Worm (Caenorhabditis elegans): ENCODE measurements around the gene ymel-1.

ymel-1 gene

DNA sequence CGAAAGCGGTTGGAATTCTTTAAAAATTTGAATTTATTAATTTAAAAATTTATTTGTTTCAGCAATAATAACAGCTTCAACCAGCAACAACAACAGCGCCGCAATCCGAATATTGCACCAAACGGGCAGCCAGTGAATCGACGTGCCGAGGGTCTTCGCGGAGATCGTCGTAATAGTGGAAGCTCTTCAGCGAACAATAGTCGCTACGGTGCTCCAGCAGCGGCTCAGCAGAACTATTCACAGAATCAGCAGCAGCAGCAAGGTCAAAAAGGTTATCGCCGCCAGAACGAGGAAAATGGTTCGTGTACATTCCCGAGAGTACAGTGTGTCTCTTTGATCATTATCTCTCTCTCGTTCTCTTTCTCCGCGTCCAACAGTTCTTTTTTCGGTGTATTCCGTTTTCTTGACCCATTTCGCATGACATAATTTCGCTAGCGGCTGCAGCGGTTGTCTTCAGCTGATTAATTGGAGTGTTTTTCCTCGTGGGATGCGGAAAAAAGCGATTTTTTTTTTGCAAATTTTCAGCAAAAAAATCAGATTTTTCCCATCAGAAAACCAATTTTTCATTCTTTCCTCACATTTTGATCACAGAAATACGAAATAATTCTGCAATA is 47.1 kb downstream of the ymel-1 start:
- TF ChIP-seq nhr-11 (tag; optimal IDR thresholded peaks at IDR 0.05) (no peak), nhr-23 (tag; optimal IDR thresholded peaks at IDR 0.05) (peak; percentile 55)

DNA sequence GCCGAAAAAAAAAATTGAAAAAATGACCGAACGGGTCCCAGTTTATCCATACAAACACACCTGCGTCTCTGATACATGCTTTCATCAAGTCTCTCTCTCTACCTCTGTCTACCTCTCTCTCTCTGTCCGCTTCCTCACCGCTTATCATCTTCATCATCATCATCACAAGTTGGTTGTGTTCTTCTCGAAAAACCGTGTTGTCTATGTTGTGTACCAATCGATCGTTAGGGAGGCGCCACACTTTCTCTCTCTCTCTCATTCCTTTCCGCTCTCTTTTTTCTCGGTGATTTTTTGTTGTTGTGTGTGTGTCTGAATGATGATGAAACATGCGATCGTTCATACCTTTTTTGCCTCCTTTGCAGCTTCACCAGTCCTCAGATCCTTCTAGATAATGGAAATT is 47.7 kb downstream of the ymel-1 start:
- TF ChIP-seq skn-1 (tag; optimal IDR thresholded peaks at IDR 0.05) (peak; percentile 44), tbx-2 (tag; optimal IDR thresholded peaks at IDR 0.05) (no peak), nfya-1 (tag; optimal IDR thresholded peaks at IDR 0.05; ENCODE audit: insufficient read depth) (peak; percentile 32), elt-1 (tag; optimal IDR thresholded peaks at IDR 0.05) (no peak), nhr-237 (tag; optimal IDR thresholded peaks at IDR 0.05) (no peak), lsy-12 (tag; optimal IDR thresholded peaks at IDR 0.05) (no peak), jun-1 (tag; optimal IDR thresholded peaks at IDR 0.05) (peak; percentile 18), zag-1 (tag; optimal IDR thresholded peaks at IDR 0.05) (no peak), pqm-1 (tag; optimal IDR thresholded peaks at IDR 0.05) (peak; percentile 69), mml-1 (tag; optimal IDR thresholded peaks at IDR 0.05) (no peak), elt-3 (tag; optimal IDR thresholded peaks at IDR 0.05) (no peak), lin-15B (tag; optimal IDR thresholded peaks at IDR 0.05) (no peak), nhr-67 (tag; optimal IDR thresholded peaks at IDR 0.05) (no peak), nhr-76 (tag; optimal IDR thresholded peaks at IDR 0.05) (no peak), ama-1 (optimal IDR thresholded peaks at IDR 0.05) (peak; percentile 36), R02D3.7 (tag; optimal IDR thresholded peaks at IDR 0.05) (no peak), pha-4 (tag; optimal IDR thresholded peaks at IDR 0.05) (peak; percentile 70), elt-2 (tag; optimal IDR thresholded peaks at IDR 0.05) (peak; percentile 32), ceh-28 (tag; optimal IDR thresholded peaks at IDR 0.05) (peak; percentile 84), nhr-23 (tag; optimal IDR thresholded peaks at IDR 0.05) (peak; percentile 67), sea-2 (GFP tag; optimal IDR thresholded peaks at IDR 0.05) (no peak), snpc-4 (tag; optimal IDR thresholded peaks at IDR 0.05) (no peak), nhr-25 (tag; optimal IDR thresholded peaks at IDR 0.05) (peak; percentile 70), eor-1 (tag; optimal IDR thresholded peaks at IDR 0.05) (no peak), fos-1 (tag; optimal IDR thresholded peaks at IDR 0.05) (no peak), egl-5 (tag; optimal IDR thresholded peaks at IDR 0.05) (no peak), ztf-11 (tag; optimal IDR thresholded peaks at IDR 0.05) (no peak), nhr-12 (tag; optimal IDR thresholded peaks at IDR 0.05) (no peak), hmg-11 (tag; optimal IDR thresholded peaks at IDR 0.05) (no peak)

DNA sequence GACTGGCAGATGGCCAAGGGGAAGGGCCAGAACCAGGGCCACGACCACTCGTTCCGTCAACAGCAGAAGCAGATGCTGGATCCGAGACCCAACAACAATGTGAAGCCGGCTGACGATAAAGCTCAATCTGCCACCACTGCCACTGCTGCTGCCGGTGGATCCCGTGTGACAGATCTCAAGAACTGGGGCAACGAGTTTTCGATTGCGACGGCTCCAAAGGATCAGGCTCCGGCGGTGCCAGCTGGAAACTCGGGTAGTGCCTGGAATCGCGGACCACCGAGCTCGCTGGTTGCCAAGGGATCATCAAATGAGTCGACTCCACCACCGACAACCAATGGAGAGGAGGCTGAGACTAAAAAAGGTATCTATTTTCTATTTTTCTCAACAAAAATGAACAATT is 48.5 kb downstream of the ymel-1 start:
- no peak for TF ChIP-seq unc-39 (tag; optimal IDR thresholded peaks at IDR 0.05)
- no peak for TF ChIP-seq skn-1 (tag; optimal IDR thresholded peaks at IDR 0.05)
- no peak for TF ChIP-seq nhr-43 (tag; optimal IDR thresholded peaks at IDR 0.05; ENCODE audit: poor library complexity, severe bottlenecking)
- TF ChIP-seq nhr-67 (tag; optimal IDR thresholded peaks at IDR 0.05) = no peak
- no peak for TF ChIP-seq unc-62 (GFP tag; optimal IDR thresholded peaks at IDR 0.05)
- no peak for TF ChIP-seq mml-1 (tag; optimal IDR thresholded peaks at IDR 0.05)

DNA sequence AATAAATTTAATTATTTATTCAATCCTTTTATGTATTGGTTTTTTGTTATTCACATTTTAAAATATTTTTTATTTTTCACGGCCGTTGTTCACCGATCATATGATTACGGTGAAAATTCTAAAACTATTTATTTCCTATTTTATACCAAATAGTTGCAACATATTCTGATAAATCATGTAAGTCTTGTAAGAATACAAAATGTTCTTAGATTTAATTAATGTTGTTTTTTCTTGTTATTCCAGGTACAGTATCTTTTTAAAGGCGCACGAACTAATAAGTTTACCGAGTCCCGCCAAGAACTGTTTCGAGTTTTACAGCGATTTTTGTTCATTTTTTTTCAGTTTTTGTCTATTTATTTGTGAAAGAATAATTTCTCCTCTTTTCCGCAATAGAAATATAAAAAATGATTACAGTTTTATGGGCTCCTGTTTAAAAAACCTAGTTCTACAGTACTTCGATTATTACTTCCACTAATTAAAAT is 53.7 kb downstream of the ymel-1 start, which contains the start of gene D2045.5:
Gene D2045.5, minus strand, starts transcription at position 51 of the 482 bp plus-strand sequence.
- TF ChIP-seq pha-4 (tag; optimal IDR thresholded peaks at IDR 0.05) = no peak
- no peak for TF ChIP-seq unc-62 (GFP tag; optimal IDR thresholded peaks at IDR 0.05)
- TF ChIP-seq nhr-67 (tag; optimal IDR thresholded peaks at IDR 0.05) = no peak
- TF ChIP-seq egl-27 (tag; optimal IDR thresholded peaks at IDR 0.05) = no peak
- no peak for TF ChIP-seq nhr-77 (tag; optimal IDR thresholded peaks at IDR 0.05)
- no peak for TF ChIP-seq nhr-43 (tag; optimal IDR thresholded peaks at IDR 0.05; ENCODE audit: poor library complexity, severe bottlenecking)
- no peak for TF ChIP-seq nhr-237 (tag; optimal IDR thresholded peaks at IDR 0.05)
- TF ChIP-seq mdl-1 (tag; optimal IDR thresholded peaks at IDR 0.05) = no peak
- TF ChIP-seq ceh-82 (tag; optimal IDR thresholded peaks at IDR 0.05) = no peak
- TF ChIP-seq ZK546.5 (tag; optimal IDR thresholded peaks at IDR 0.05) = no peak
- TF ChIP-seq ama-1 (optimal IDR thresholded peaks at IDR 0.05) = no peak
- TF ChIP-seq unc-39 (tag; optimal IDR thresholded peaks at IDR 0.05) = no peak
- no peak for TF ChIP-seq lsy-12 (tag; optimal IDR thresholded peaks at IDR 0.05)
- TF ChIP-seq R02D3.7 (tag; optimal IDR thresholded peaks at IDR 0.05) = no peak
- no peak for TF ChIP-seq ceh-28 (tag; optimal IDR thresholded peaks at IDR 0.05)
- TF ChIP-seq fos-1 (tag; optimal IDR thresholded peaks at IDR 0.05) = no peak
- TF ChIP-seq zag-1 (tag; optimal IDR thresholded peaks at IDR 0.05) = no peak
- no peak for TF ChIP-seq pqm-1 (tag; optimal IDR thresholded peaks at IDR 0.05)
- TF ChIP-seq egl-5 (tag; optimal IDR thresholded peaks at IDR 0.05) = no peak
- TF ChIP-seq ztf-11 (tag; optimal IDR thresholded peaks at IDR 0.05) = no peak

Data from whole organism, L3 larva.